Worm (Caenorhabditis elegans) whole organism, young adult: ENCODE measurements around the gene znf-593.

Experiments
- K12H6.12 ChIP-seq: fragments of 200-800 bp; sonication (Bioruptor generic); optimal IDR thresholded peaks from 2 replicates; lab custom pipeline; 2018; ENCODE audit warnings: mild to moderate bottlenecking, missing genetic modification characterization, missing compliant biosample characterization
- athp-1 ChIP-seq: sonication (generic microtip); optimal IDR thresholded peaks from 2 replicates; lab custom pipeline; 2017; ENCODE audit warnings: mild to moderate bottlenecking, missing genetic modification characterization, missing compliant biosample characterization
- attf-6 ChIP-seq: fragments of 200-800 bp; sonication (Bioruptor generic); IDR thresholded peaks from 2 replicates; pipeline ENCODE4 v1.3.6; 2022; ENCODE audit warnings: missing genetic modification reagents, missing genetic modification characterization, missing compliant biosample characterization
- ceh-91 ChIP-seq: fragments of 200-800 bp; sonication (Bioruptor generic); IDR thresholded peaks from 2 replicates; pipeline ENCODE4 v1.3.6; 2022; ENCODE audit warnings: missing genetic modification reagents, missing genetic modification characterization, missing compliant biosample characterization
- ekl-4 ChIP-seq: fragments of 200-800 bp; sonication (Bioruptor generic); IDR thresholded peaks from 2 replicates; pipeline ENCODE4 v1.3.6; 2022; ENCODE audit warnings: missing genetic modification reagents, missing genetic modification characterization, missing compliant biosample characterization
- gei-17 ChIP-seq: fragments of 200-800 bp; sonication (Bioruptor generic); optimal IDR thresholded peaks from 2 replicates; lab custom pipeline; 2018; ENCODE audit warnings: mild to moderate bottlenecking, missing genetic modification characterization, missing compliant biosample characterization
- lin-54 ChIP-seq: fragments of 200-800 bp; sonication (Bioruptor generic); optimal IDR thresholded peaks from 2 replicates; lab custom pipeline; 2018; ENCODE audit warnings: mild to moderate bottlenecking, missing genetic modification characterization, missing compliant biosample characterization
- xnd-1 ChIP-seq: sonication (generic microtip); optimal IDR thresholded peaks from 2 replicates; lab custom pipeline; 2016; ENCODE audit warnings: missing genotype, missing genetic modification reagents, missing genetic modification characterization, missing compliant biosample characterization
- ztf-22 ChIP-seq: fragments of 200-800 bp; sonication (Bioruptor generic); optimal IDR thresholded peaks from 2 replicates; lab custom pipeline; 2018; ENCODE audit warnings: mild to moderate bottlenecking, missing genetic modification characterization, moderate library complexity, missing compliant biosample characterization

Gene znf-593

DNA sequence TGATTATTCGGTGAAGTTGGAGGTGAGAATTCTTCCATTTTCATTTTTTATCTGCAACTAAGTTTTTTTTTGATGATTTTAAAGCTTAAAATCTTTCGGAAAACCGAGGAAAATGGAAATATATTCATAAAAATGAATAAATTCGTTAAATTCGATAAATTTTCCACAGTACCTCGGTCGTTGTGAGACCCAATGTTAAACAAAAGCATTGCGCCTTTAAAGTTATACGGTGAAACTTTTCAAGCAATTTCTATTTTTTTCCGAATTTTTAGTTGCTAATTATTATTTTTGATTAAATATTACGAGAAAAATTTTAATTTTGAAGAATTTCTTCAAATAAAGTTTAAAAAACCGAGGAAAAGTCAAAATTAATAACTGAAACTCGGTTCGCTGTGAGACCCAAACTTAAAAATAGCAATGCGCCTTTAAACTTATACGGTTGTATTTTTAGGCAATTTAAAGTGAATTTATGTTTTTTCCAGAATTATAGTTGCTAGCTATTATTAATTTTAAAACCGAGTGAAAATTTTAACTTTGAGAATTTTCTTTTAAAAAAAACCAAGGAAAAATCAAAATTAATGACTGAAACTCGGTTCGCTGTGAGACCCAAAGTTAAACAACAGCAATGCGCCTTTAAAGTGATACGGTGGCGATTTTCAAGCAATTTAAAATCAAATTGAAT lies 49.1 kb downstream of the znf-593 start, which contains the start of gene taf-12 (continued):
- TF ChIP-seq xnd-1 (peak; percentile 100), athp-1 (tag; lab: Kevin White, UChicago) (peak; percentile 65), attf-6 (no peak), ztf-22 (GFP tag; lab: Kevin White, UChicago) (no peak), ekl-4 (no peak), K12H6.12 (tag; lab: Kevin White, UChicago) (no peak), gei-17 (GFP tag; lab: Kevin White, UChicago) (no peak), ceh-91 (GFP tag; lab: Robert Waterston, UW) (peak; percentile 73), lin-54 (peak; percentile 61)
